Worm (Caenorhabditis elegans) whole organism, young adult: Measurements from ENCODE around the gene H02F09.3.
A peak's percentile ranks its signal among the peaks of the same experiment; 100 is the strongest.

Source experiments
- B0035.1 ChIP-seq: sonication (generic microtip); optimal IDR thresholded peaks from 2 replicates; lab custom pipeline; 2016; ENCODE audit warnings: missing genetic modification characterization, mild to moderate bottlenecking, missing compliant biosample characterization, missing genotype, missing genetic modification reagents
- B0261.1 ChIP-seq: sonication (generic microtip); optimal IDR thresholded peaks from 2 replicates; lab custom pipeline; 2016; ENCODE audit warnings: mild to moderate bottlenecking, missing genetic modification characterization, moderate library complexity, missing compliant biosample characterization
- F10E7.11 ChIP-seq: sonication (generic microtip); optimal IDR thresholded peaks from 2 replicates; lab custom pipeline; 2017; ENCODE audit warnings: mild to moderate bottlenecking, missing genetic modification characterization, moderate library complexity, missing compliant biosample characterization
- F37B4.10 ChIP-seq: fragments of 200-800 bp; sonication (Bioruptor generic); IDR thresholded peaks from 2 replicates; pipeline ENCODE4 v1.3.6; 2022; ENCODE audit warnings: missing genetic modification characterization, missing compliant biosample characterization
- F52B5.7 ChIP-seq: sonication (generic microtip); optimal IDR thresholded peaks from 2 replicates; lab custom pipeline; 2016; ENCODE audit warnings: mild to moderate bottlenecking, missing genetic modification characterization, missing compliant biosample characterization
- F57C9.4 ChIP-seq: sonication (generic microtip); optimal IDR thresholded peaks from 2 replicates; lab custom pipeline; 2017; ENCODE audit warnings: mild to moderate bottlenecking, missing genetic modification characterization, missing compliant biosample characterization
- K11D2.4 ChIP-seq: fragments of 200-800 bp; sonication (Bioruptor generic); IDR thresholded peaks from 2 replicates; pipeline ENCODE4 v1.3.6; 2022; ENCODE audit warnings: missing genetic modification reagents, missing genetic modification characterization, missing compliant biosample characterization
- Y53G8AR.9 ChIP-seq: fragments of 200-800 bp; sonication (Bioruptor generic); conservative IDR thresholded peaks from 2 replicates; pipeline ENCODE4 v1.3.6; 2022; ENCODE audit warnings: missing genetic modification reagents, missing genetic modification characterization, missing compliant biosample characterization
- ama-1 ChIP-seq, 3 experiments: fragments of 150-350 bp in 1 of 3; sonication (generic microtip) in 2 of 3; optimal IDR thresholded peaks; 2 replicates each; lab custom pipeline; 2014 to 2018; ENCODE audit warnings: missing biosample characterization in 2 of 3, missing genetic modification characterization in 2 of 3, missing genetic modification reagents in 2 of 3
- attf-5 ChIP-seq: fragments of 200-800 bp; sonication (Bioruptor generic); optimal IDR thresholded peaks from 2 replicates; lab custom pipeline; 2018; ENCODE audit warnings: mild to moderate bottlenecking, missing genetic modification characterization, missing compliant biosample characterization
- ccch-3 ChIP-seq: fragments of 200-800 bp; sonication (Bioruptor generic); optimal IDR thresholded peaks from 2 replicates; lab custom pipeline; 2018; ENCODE audit warnings: mild to moderate bottlenecking, missing genetic modification characterization, missing compliant biosample characterization
- ceh-27 ChIP-seq: fragments of 200-800 bp; sonication (Bioruptor generic); optimal IDR thresholded peaks from 2 replicates; lab custom pipeline; 2018; ENCODE audit warnings: mild to moderate bottlenecking, missing genetic modification characterization, moderate library complexity, missing compliant biosample characterization
- ceh-40 ChIP-seq: fragments of 200-800 bp; sonication (Bioruptor generic); IDR thresholded peaks from 2 replicates; pipeline ENCODE4 v1.3.6; 2022; ENCODE audit warnings: missing genetic modification characterization, missing compliant biosample characterization
- ceh-79 ChIP-seq: sonication (generic microtip); optimal IDR thresholded peaks from 2 replicates; lab custom pipeline; 2017; ENCODE audit warnings: mild to moderate bottlenecking, missing genetic modification characterization, missing compliant biosample characterization
- dox-1 ChIP-seq: fragments of 200-800 bp; sonication (Bioruptor generic); IDR thresholded peaks from 2 replicates; pipeline ENCODE4 v1.3.6; 2022; ENCODE audit warnings: missing genetic modification reagents, missing genetic modification characterization, missing compliant biosample characterization
- egrh-3 ChIP-seq: fragments of 200-800 bp; sonication (Bioruptor generic); IDR thresholded peaks from 2 replicates; pipeline ENCODE4 v1.3.6; 2022; ENCODE audit warnings: missing genetic modification reagents, missing genetic modification characterization, missing compliant biosample characterization
- ekl-4 ChIP-seq: fragments of 200-800 bp; sonication (Bioruptor generic); IDR thresholded peaks from 2 replicates; pipeline ENCODE4 v1.3.6; 2022; ENCODE audit warnings: missing genetic modification reagents, missing genetic modification characterization, missing compliant biosample characterization
- gei-17 ChIP-seq: fragments of 200-800 bp; sonication (Bioruptor generic); optimal IDR thresholded peaks from 2 replicates; lab custom pipeline; 2018; ENCODE audit warnings: mild to moderate bottlenecking, missing genetic modification characterization, missing compliant biosample characterization
- hlh-12 ChIP-seq: sonication (generic microtip); optimal IDR thresholded peaks from 2 replicates; lab custom pipeline; 2016; ENCODE audit warnings: missing genetic modification characterization, missing compliant biosample characterization
- hlh-26 ChIP-seq: fragments of 200-800 bp; sonication (Bioruptor generic); conservative IDR thresholded peaks from 2 replicates; pipeline ENCODE4 v1.3.6; 2022; ENCODE audit warnings: missing genetic modification reagents, missing genetic modification characterization, missing compliant biosample characterization
- hmg-1.2 ChIP-seq: fragments of 200-800 bp; sonication (Bioruptor generic); IDR thresholded peaks from 2 replicates; pipeline ENCODE4 v1.3.6; 2022; ENCODE audit warnings: missing genetic modification reagents, missing genetic modification characterization, missing compliant biosample characterization
- lag-1 ChIP-seq: fragments of 200-800 bp; sonication (Bioruptor generic); IDR thresholded peaks from 2 replicates; pipeline ENCODE4 v1.3.6; 2022; ENCODE audit warnings: missing genetic modification reagents, missing genetic modification characterization, missing compliant biosample characterization
- let-526 ChIP-seq: fragments of 200-800 bp; sonication (Bioruptor generic); IDR thresholded peaks from 2 replicates; pipeline ENCODE4 v1.3.6; 2022; ENCODE audit warnings: missing genetic modification reagents, missing genetic modification characterization, missing compliant biosample characterization
- let-607 ChIP-seq, 2 experiments: fragments of 200-800 bp in 1 of 2; sonication (Bioruptor generic) in 1 of 2; sonication (generic microtip) in 1 of 2; optimal IDR thresholded peaks; 2 replicates each; lab custom pipeline; 2016 to 2018; ENCODE audit warnings: mild to moderate bottlenecking in 2 of 2, missing compliant biosample characterization in 2 of 2, missing genetic modification characterization in 2 of 2, moderate library complexity in 2 of 2, missing genotype in 1 of 2
- madf-6 ChIP-seq: fragments of 200-800 bp; sonication (Bioruptor generic); IDR thresholded peaks from 2 replicates; pipeline ENCODE4 v1.3.6; 2022; ENCODE audit warnings: missing genetic modification reagents, missing genetic modification characterization, missing compliant biosample characterization
- mcd-1 ChIP-seq: fragments of 200-800 bp; sonication (Bioruptor generic); IDR thresholded peaks from 2 replicates; pipeline ENCODE4 v1.3.6; 2022; ENCODE audit warnings: missing genetic modification reagents, missing genetic modification characterization, missing compliant biosample characterization
- nfya-1 ChIP-seq: sonication (generic microtip); optimal IDR thresholded peaks from 2 replicates; lab custom pipeline; 2017; ENCODE audit warnings: antibody characterized with exemption, missing compliant biosample characterization, missing genetic modification characterization, borderline replicate concordance; ENCODE audit not compliant: insufficient read depth
- nhr-80 ChIP-seq: sonication (generic microtip); optimal IDR thresholded peaks from 2 replicates; lab custom pipeline; 2016; ENCODE audit warnings: missing genetic modification characterization, missing compliant biosample characterization
- nhr-90 ChIP-seq: sonication (generic microtip); optimal IDR thresholded peaks from 2 replicates; lab custom pipeline; 2016; ENCODE audit warnings: missing genotype, mild to moderate bottlenecking, missing genetic modification characterization, missing compliant biosample characterization
- pha-4 ChIP-seq: fragments of 150-350 bp; sonication (generic microtip); optimal IDR thresholded peaks from 2 replicates; lab custom pipeline; 2014; ENCODE audit warnings: missing biosample characterization, missing genetic modification reagents, missing genetic modification characterization
- sdz-38 ChIP-seq: sonication (generic microtip); optimal IDR thresholded peaks from 2 replicates; lab custom pipeline; 2016; ENCODE audit warnings: missing genotype, missing genetic modification characterization, missing compliant biosample characterization
- snpc-1.1 ChIP-seq: sonication (generic microtip); optimal IDR thresholded peaks from 2 replicates; lab custom pipeline; 2017; ENCODE audit warnings: missing genetic modification characterization, mild to moderate bottlenecking, missing compliant biosample characterization, antibody characterized with exemption, moderate library complexity, missing genotype, missing genetic modification reagents; ENCODE audit not compliant: insufficient read depth
- unc-62 ChIP-seq: fragments of 150-350 bp; optimal IDR thresholded peaks from 2 replicates; lab custom pipeline; 2014; ENCODE audit warnings: missing biosample characterization, missing genetic modification reagents, missing genetic modification characterization
- zfh-2 ChIP-seq: fragments of 200-800 bp; sonication (Bioruptor generic); conservative IDR thresholded peaks from 2 replicates; pipeline ENCODE4 v1.3.6; 2022; ENCODE audit warnings: missing genetic modification reagents, missing genetic modification characterization, missing compliant biosample characterization
- zim-3 ChIP-seq: sonication (generic microtip); optimal IDR thresholded peaks from 2 replicates; lab custom pipeline; 2017; ENCODE audit warnings: mild to moderate bottlenecking, missing genetic modification characterization, moderate library complexity, missing compliant biosample characterization
- ztf-28 ChIP-seq: fragments of 200-800 bp; sonication (Bioruptor generic); IDR thresholded peaks from 2 replicates; pipeline ENCODE4 v1.3.6; 2022; ENCODE audit warnings: missing genetic modification reagents, missing genetic modification characterization, missing compliant biosample characterization
- ztf-3 ChIP-seq: fragments of 200-800 bp; sonication (Bioruptor generic); optimal IDR thresholded peaks from 2 replicates; lab custom pipeline; 2018; ENCODE audit warnings: mild to moderate bottlenecking, missing genetic modification characterization, missing compliant biosample characterization

Gene H02F09.3

ce11 chrX:1598061-1598690 is 29.7 kb downstream of the H02F09.3 start:
- TF ChIP-seq ceh-27 (peak; percentile 64), B0261.1 (tag; lab: Kevin White, UChicago) (no peak), snpc-1.1 (tag; lab: Kevin White, UChicago) (no peak), pha-4 (tag; lab: Kevin White, UChicago) (no peak), ceh-79 (no peak)
- TF ChIP-seq, all 124 proteins: peak for 1

ce11 chrX:1599294-1599693 is 30.8 kb downstream of the H02F09.3 start:
- TF ChIP-seq zfh-2 (GFP tag; lab: Robert Waterston, UW) (0 out of 2 replicates have a peak, but pooled peaks have one; percentile 11), Y53G8AR.9 (GFP tag; lab: Robert Waterston, UW) (no peak), K11D2.4 (GFP tag; lab: Robert Waterston, UW) (no peak)

ce11 chrX:1601563-1601962 is 33.1 kb downstream of the H02F09.3 start:
- TF ChIP-seq F37B4.10 (GFP tag; lab: Robert Waterston, UW) (no peak), madf-6 (GFP tag; lab: Robert Waterston, UW) (no peak), dox-1 (GFP tag; lab: Robert Waterston, UW) (no peak), hlh-26 (GFP tag; lab: Robert Waterston, UW) (no peak), sdz-38 (tag; lab: Kevin White, UChicago) (no peak), zim-3 (tag; lab: Kevin White, UChicago) (no peak)
- TF ChIP-seq, all 124 proteins: peak for 0

ce11 chrX:1602548-1602947 is 34.1 kb downstream of the H02F09.3 start:
- TF ChIP-seq F37B4.10 (GFP tag; lab: Robert Waterston, UW), result 0 out of 2 replicates have a peak, but pooled peaks have one; percentile 21
- TF ChIP-seq lag-1, result 0 out of 2 replicates have a peak, but pooled peaks have one; percentile 65
- no peak for TF ChIP-seq ceh-40 (GFP tag; lab: Robert Waterston, UW)
- TF ChIP-seq, all 124 proteins: peak for 2

ce11 chrX:1603027-1603426 is 34.5 kb downstream of the H02F09.3 start:
- no peak for TF ChIP-seq F52B5.7
- no peak for TF ChIP-seq gei-17
- no peak for TF ChIP-seq attf-5 (GFP tag; lab: Kevin White, UChicago)
- no peak for TF ChIP-seq F10E7.11 (tag; lab: Kevin White, UChicago)
- peak; percentile 86 for TF ChIP-seq egrh-3 (GFP tag; lab: Robert Waterston, UW)
- no peak for TF ChIP-seq unc-62
- TF ChIP-seq hmg-1.2, result no peak
- TF ChIP-seq pha-4 (tag; lab: Kevin White, UChicago), result no peak
- TF ChIP-seq mcd-1 (GFP tag; lab: Robert Waterston, UW), result 0 out of 2 replicates have a peak, but pooled peaks have one; percentile 21

ce11 chrX:1603709-1604108 is 35.2 kb downstream of the H02F09.3 start:
- TF ChIP-seq ztf-3 (GFP tag; lab: Kevin White, UChicago), result no peak
- peak; percentile 64 for TF ChIP-seq nhr-80 (tag; lab: Kevin White, UChicago)
- no peak for TF ChIP-seq F57C9.4 (tag; lab: Kevin White, UChicago)

ce11 chrX:1604606-1605005 is 36.1 kb downstream of the H02F09.3 start, which contains the start of gene H11E01.3:
Gene H11E01.3, plus strand, starts transcription at chrX:1604906.
- TF ChIP-seq hlh-12 (tag; lab: Kevin White, UChicago) (no peak), ccch-3 (GFP tag; lab: Kevin White, UChicago) (no peak), let-526 (no peak), nhr-90 (tag; lab: Kevin White, UChicago) (no peak), nhr-80 (tag; lab: Kevin White, UChicago) (no peak), pha-4 (tag; lab: Kevin White, UChicago) (no peak), let-607 (tag; optimal IDR thresholded peaks at IDR 0.05; lab: Kevin White, UChicago) (no peak), ztf-28 (GFP tag; lab: Robert Waterston, UW) (no peak), nfya-1 (tag; lab: Kevin White, UChicago) (no peak), B0035.1 (tag; lab: Kevin White, UChicago) (no peak), ama-1 (optimal IDR thresholded peaks at IDR 0.05; lab: Kevin White, UChicago) (no peak), ama-1 (GFP tag; optimal IDR thresholded peaks at IDR 0.05; lab: Kevin White, UChicago) (no peak), ekl-4 (no peak), ceh-40 (GFP tag; lab: Robert Waterston, UW) (no peak)
